Fruit fly (Drosophila melanogaster) whole organism, adult: ENCODE measurements around the gene CG14183.

Experiments used
- CG11617 ChIP-seq: fragments of 200-800 bp; sonication (Bioruptor generic); optimal IDR thresholded peaks from 2 replicates; lab custom pipeline; 2017; ENCODE audit warnings: mild to moderate bottlenecking, missing biosample characterization, missing genetic modification reagents, missing genetic modification characterization
- CG12768 ChIP-seq: fragments of 200-800 bp; sonication (Bioruptor generic); optimal IDR thresholded peaks from 2 replicates; lab custom pipeline; 2017; ENCODE audit warnings: missing biosample characterization, missing genetic modification characterization, mild to moderate bottlenecking, moderate library complexity, missing genetic modification reagents
- CG5204 ChIP-seq: fragments of 200-800 bp; sonication (Bioruptor generic); optimal IDR thresholded peaks from 2 replicates; lab custom pipeline; 2016; ENCODE audit warnings: missing biosample characterization, missing genetic modification characterization
- CG7101 ChIP-seq: fragments of 200-800 bp; sonication (Bioruptor generic); optimal IDR thresholded peaks from 2 replicates; lab custom pipeline; 2018; ENCODE audit warnings: missing biosample characterization, mild to moderate bottlenecking, missing genetic modification characterization, moderate library complexity
- Clk ChIP-seq: fragments of 200-800 bp; sonication (Bioruptor generic); optimal IDR thresholded peaks from 2 replicates; lab custom pipeline; 2017; ENCODE audit warnings: missing biosample characterization, missing genetic modification characterization
- Hr96 ChIP-seq: fragments of 200-800 bp; sonication (Bioruptor generic); optimal IDR thresholded peaks from 2 replicates; lab custom pipeline; 2016; ENCODE audit warnings: missing biosample characterization, missing genetic modification characterization
- bab1 ChIP-seq: fragments of 200-800 bp; sonication (Bioruptor generic); optimal IDR thresholded peaks from 3 replicates; lab custom pipeline; 2019; ENCODE audit warnings: missing biosample characterization, mild to moderate bottlenecking, missing genetic modification characterization, moderate library complexity
- cnc ChIP-seq, 2 experiments: fragments of >200 bp; optimal IDR thresholded peaks; 2 replicates each; lab custom pipeline; 2017
- kay ChIP-seq: fragments of 200-800 bp; sonication (Bioruptor generic); peaks from one replicate; lab custom pipeline; 2016; ENCODE audit warnings: missing biosample characterization, missing genetic modification characterization, borderline replicate concordance
- pad ChIP-seq: fragments of 200-800 bp; sonication (Bioruptor generic); optimal IDR thresholded peaks from 3 replicates; lab custom pipeline; 2017; ENCODE audit warnings: missing biosample characterization, missing genetic modification characterization, mild to moderate bottlenecking, moderate library complexity, missing genetic modification reagents
- tj ChIP-seq: fragments of 200-800 bp; sonication (Bioruptor generic); optimal IDR thresholded peaks from 3 replicates; lab custom pipeline; 2017; ENCODE audit warnings: missing biosample characterization, mild to moderate bottlenecking, missing genetic modification characterization, moderate library complexity
- toe ChIP-seq: fragments of 200-800 bp; sonication (Bioruptor generic); optimal IDR thresholded peaks from 2 replicates; lab custom pipeline; 2016; ENCODE audit warnings: missing biosample characterization, missing genetic modification characterization

The CG14183 gene

dm6 chr3L:19988891-19989290 is 38.7 kb downstream of the CG14183 start, which contains the start of gene Csas:
Gene Csas (minus strand): TSS chr3L:19988991.
- peak; percentile 0 for TF ChIP-seq kay
- TF ChIP-seq Clk (GFP tag; lab: Kevin White, UChicago): no peak
- TF ChIP-seq bab1 (GFP tag; lab: Kevin White, UChicago): peak; percentile 26
- TF ChIP-seq CG12768 (GFP tag; lab: Kevin White, UChicago): no peak
- TF ChIP-seq CG7101 (tag; lab: Kevin White, UChicago): peak; percentile 24

DNA sequence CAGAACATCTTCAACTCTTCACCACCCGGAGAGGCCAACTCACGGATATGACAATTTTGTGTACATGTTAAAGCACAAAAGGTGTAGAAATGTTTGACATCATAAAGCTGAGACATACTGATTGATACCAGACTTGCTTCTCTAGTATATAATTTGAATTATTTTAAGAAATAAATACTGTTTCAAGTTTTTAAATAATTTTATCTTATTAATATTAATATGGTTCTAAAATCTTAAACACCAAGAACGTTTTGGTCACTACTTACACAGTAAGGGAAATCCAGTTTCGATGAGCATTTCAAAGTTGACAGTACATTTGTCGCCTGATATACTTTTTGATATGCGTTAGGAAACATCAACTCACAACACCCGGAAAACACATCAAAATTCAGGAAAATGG is 41.9 kb downstream of the CG14183 start, which contains the start of the genes hale and schuy:
TSS of gene hale (minus strand) at position 101 of the 400 bp plus-strand sequence.
TSS of gene schuy (plus strand) at position 326 of the 400 bp plus-strand sequence.
- TF ChIP-seq kay: peak; percentile 6
- no peak for TF ChIP-seq Hr96

DNA sequence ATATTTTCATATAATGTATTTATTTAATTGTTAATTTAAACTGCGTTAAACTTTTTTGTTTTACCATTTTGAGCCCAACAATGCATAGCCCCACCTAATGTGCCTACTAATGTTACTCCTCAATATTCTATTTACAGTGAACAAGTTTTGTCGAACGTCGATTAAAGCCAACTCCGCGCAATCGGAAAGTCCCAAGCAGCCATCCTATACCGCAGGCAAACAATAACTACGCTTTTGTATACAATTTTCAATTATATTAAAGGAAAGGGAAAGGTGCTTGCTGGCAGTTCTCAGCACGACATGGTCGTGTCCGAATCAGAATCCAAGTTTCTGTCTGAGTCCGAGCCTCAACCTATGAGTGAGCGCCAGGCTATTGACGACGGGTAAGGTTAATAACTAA is 46.2 kb downstream of the CG14183 start, which contains the start of gene CG17732:
TSS of gene CG17732 (plus strand) at position 301 of the 400 bp plus-strand sequence.
- TF ChIP-seq Hr96 (no peak), kay (no peak), cnc (optimal IDR thresholded peaks at IDR 0.05; lab: Kevin White, UChicago) (no peak), CG7101 (tag; lab: Kevin White, UChicago) (no peak), CG11617 (no peak), toe (GFP tag; lab: Kevin White, UChicago) (no peak), CG5204 (GFP tag; lab: Kevin White, UChicago) (no peak), tj (no peak)

DNA sequence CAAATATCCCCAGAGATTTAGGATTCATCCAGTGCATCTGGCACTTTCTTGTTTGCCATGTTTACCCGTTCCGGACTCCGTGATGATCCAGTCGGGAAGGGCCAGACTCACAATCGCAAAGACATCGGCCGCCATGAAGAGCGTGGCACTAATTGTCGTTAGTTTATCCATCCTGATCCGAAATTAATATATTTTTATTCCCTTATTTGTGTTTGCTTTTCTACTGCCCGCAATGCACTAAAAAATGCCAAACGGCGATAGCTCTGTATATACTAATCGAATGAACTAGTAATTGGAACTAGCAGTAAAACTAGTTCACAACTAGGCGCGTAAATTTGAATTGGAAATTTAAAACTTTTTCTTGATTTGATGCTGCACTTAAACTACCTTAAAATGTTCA is 48.0 kb downstream of the CG14183 start, which contains the start of gene CG14182:
TSS of gene CG14182 (minus strand) at position 221 of the 400 bp plus-strand sequence.
- TF ChIP-seq bab1 (GFP tag; lab: Kevin White, UChicago): peak; percentile 24
- no peak for TF ChIP-seq pad (GFP tag; lab: Kevin White, UChicago)

DNA sequence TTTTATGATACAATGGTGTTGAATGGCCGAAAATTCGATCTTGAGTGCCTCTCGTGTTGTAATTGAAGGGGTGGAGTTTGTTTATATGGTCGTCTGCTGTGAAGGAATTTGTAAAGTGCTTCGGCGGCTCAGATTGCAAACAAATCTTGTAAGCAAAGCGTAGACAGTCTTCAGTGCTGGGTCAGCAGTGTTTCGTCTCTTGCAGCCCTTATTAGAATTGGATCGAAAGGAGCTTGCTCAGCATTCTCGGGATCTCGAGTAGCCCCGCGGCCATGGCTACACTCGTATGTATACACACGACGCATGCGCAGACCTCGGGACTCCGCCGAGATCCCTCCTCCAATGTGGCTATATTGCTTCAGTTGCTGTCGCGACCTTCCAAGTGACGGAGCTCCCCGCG is 49.5 kb downstream of the CG14183 start:
- TF ChIP-seq toe (GFP tag; lab: Kevin White, UChicago) (no peak), CG12768 (GFP tag; lab: Kevin White, UChicago) (no peak), tj (peak; percentile 95), Hr96 (no peak)
